Worm (Caenorhabditis elegans): ENCODE measurements around the gene flp-20.
A peak's percentile ranks its signal among the peaks of the same experiment; 100 is the strongest.

flp-20 gene

DNA sequence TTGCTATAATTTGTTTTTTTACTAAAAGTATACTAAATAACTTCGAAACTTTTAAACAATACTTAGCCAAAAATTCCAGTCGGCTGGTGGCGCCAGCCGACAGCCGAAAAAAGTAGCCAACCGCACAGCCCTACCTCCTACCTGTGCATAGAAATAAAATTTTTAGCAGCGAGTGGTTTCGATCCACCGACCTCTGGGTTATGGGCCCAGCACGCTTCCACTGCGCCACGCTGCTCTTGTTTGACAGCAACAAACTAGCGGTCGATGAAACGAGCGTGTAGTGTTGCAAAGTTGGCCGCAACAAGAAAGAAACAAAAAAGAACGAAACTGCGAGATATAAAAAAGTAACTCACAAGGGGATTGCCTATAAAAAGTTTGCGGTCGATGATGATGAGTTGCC, 23.3 kb upstream of the flp-20 start (continued):
- TF ChIP-seq daf-8 (GFP tag; IDR thresholded peaks at IDR 0.05) (no peak), hlh-30 (tag; optimal IDR thresholded peaks at IDR 0.05; ENCODE audit: insufficient read depth) (no peak), vab-7 (GFP tag; IDR thresholded peaks at IDR 0.05) (peak; percentile 68; the same call in 1 of the 2 replicates), duxl-1 (tag; optimal IDR thresholded peaks at IDR 0.05; ENCODE audit: poor library complexity) (peak; percentile 39), F49E8.2 (tag; optimal IDR thresholded peaks at IDR 0.05; ENCODE audit: borderline replicate concordance) (peak; percentile 36), dmd-9 (GFP tag; IDR thresholded peaks at IDR 0.05) (no peak), ces-1 (GFP tag; optimal IDR thresholded peaks at IDR 0.05) (no peak), snpc-4 (tag; optimal IDR thresholded peaks at IDR 0.05) (no peak), Y5F2A.4 (GFP tag; optimal IDR thresholded peaks at IDR 0.05) (no peak), sdz-12 (GFP tag; optimal IDR thresholded peaks at IDR 0.05) (no peak), lin-39 (tag; optimal IDR thresholded peaks at IDR 0.05) (no peak), Y105C5A.15 (GFP tag; IDR thresholded peaks at IDR 0.05) (no peak), ZK337.2 (GFP tag; IDR thresholded peaks at IDR 0.05) (no peak), dve-1 (tag; optimal IDR thresholded peaks at IDR 0.05; ENCODE audit: insufficient read depth) (peak; percentile 35), snpc-1.2 (GFP tag; IDR thresholded peaks at IDR 0.05) (peak; percentile 88), pha-4 (GFP tag; IDR thresholded peaks at IDR 0.05) (peak; percentile 84), pha-4 (tag; optimal IDR thresholded peaks at IDR 0.05) (no peak), F37D6.2 (tag; optimal IDR thresholded peaks at IDR 0.05) (peak; percentile 22), nhr-237 (tag; optimal IDR thresholded peaks at IDR 0.05) (no peak), lin-15B (tag; optimal IDR thresholded peaks at IDR 0.05) (no peak), nhr-42 (GFP tag; IDR thresholded peaks at IDR 0.05) (peak; percentile 52; the same call in 1 of the 2 replicates), rbr-2 (tag; optimal IDR thresholded peaks at IDR 0.05) (peak; percentile 70), lin-13 (GFP tag; optimal IDR thresholded peaks at IDR 0.05) (peak; percentile 1), mdt-29 (GFP tag; IDR thresholded peaks at IDR 0.05) (no peak), nhr-41 (GFP tag; IDR thresholded peaks at IDR 0.05) (no peak), ZK546.5 (tag; optimal IDR thresholded peaks at IDR 0.05) (no peak), ztf-11 (tag; optimal IDR thresholded peaks at IDR 0.05) (no peak), madf-9 (GFP tag; conservative IDR thresholded peaks at IDR 0.05) (peak; percentile 58; the same call in 1 of the 2 replicates), lsy-2 (tag; optimal IDR thresholded peaks at IDR 0.05) (peak in 1 of 2 experiments; percentile 24), nhr-48 (tag; optimal IDR thresholded peaks at IDR 0.05) (peak; percentile 38), attf-4 (tag; optimal IDR thresholded peaks at IDR 0.05) (no peak), nhr-6 (tag; optimal IDR thresholded peaks at IDR 0.05) (peak; percentile 33), lim-7 (GFP tag; IDR thresholded peaks at IDR 0.05) (peak; percentile 86), D1046.2 (GFP tag; IDR thresholded peaks at IDR 0.05) (peak; percentile 79; the same call in 1 of the 2 replicates), T20F7.1 (GFP tag; optimal IDR thresholded peaks at IDR 0.05) (no peak), mes-2 (tag; optimal IDR thresholded peaks at IDR 0.05; ENCODE audit: poor library complexity, severe bottlenecking) (peak; percentile 81), hlh-11 (tag; optimal IDR thresholded peaks at IDR 0.05) (peak; percentile 40), mxl-2 (GFP tag; conservative IDR thresholded peaks at IDR 0.05) (no peak), ceh-20 (GFP tag; IDR thresholded peaks at IDR 0.05) (0 out of 2 replicates have a peak, but pooled peaks have one; percentile 52), ceh-28 (tag; optimal IDR thresholded peaks at IDR 0.05) (no peak), spr-1 (tag; optimal IDR thresholded peaks at IDR 0.05) (peak; percentile 30), unc-62 (GFP tag; optimal IDR thresholded peaks at IDR 0.05 in 1 of 2) (no peak), unc-62 (tag; optimal IDR thresholded peaks at IDR 0.05) (no peak), unc-39 (tag; optimal IDR thresholded peaks at IDR 0.05) (no peak), lin-38 (GFP tag; IDR thresholded peaks at IDR 0.05) (peak; percentile 66), nhr-77 (tag; optimal IDR thresholded peaks at IDR 0.05) (no peak), nhr-11 (tag; optimal IDR thresholded peaks at IDR 0.05) (no peak), nhr-76 (tag; optimal IDR thresholded peaks at IDR 0.05) (no peak), fos-1 (tag; optimal IDR thresholded peaks at IDR 0.05) (no peak), zag-1 (tag; optimal IDR thresholded peaks at IDR 0.05) (no peak), ceh-82 (tag; optimal IDR thresholded peaks at IDR 0.05) (no peak), daf-12 (tag; optimal IDR thresholded peaks at IDR 0.05) (no peak)

Measured in whole organism, L4 larva.